Worm (Caenorhabditis elegans) whole organism, L1 larva: ENCODE data around the gene E02H4.4.

ENCODE experiments used
- C04F5.9 ChIP-seq: sonication (generic microtip); optimal IDR thresholded peaks from 2 replicates; lab custom pipeline; 2016; ENCODE audit warnings: missing genetic modification characterization, missing compliant biosample characterization
- C16A3.4 ChIP-seq: fragments of 150-350 bp; optimal IDR thresholded peaks from 2 replicates; lab custom pipeline; 2014; ENCODE audit warnings: missing biosample characterization, missing genetic modification characterization
- Y116A8C.19 ChIP-seq: sonication (generic microtip); optimal IDR thresholded peaks from 2 replicates; lab custom pipeline; 2016; ENCODE audit warnings: missing compliant biosample characterization, missing genetic modification characterization, borderline replicate concordance
- aha-1 ChIP-seq: fragments of 150-350 bp; optimal IDR thresholded peaks from 2 replicates; lab custom pipeline; 2014; ENCODE audit warnings: missing biosample characterization, missing genetic modification characterization
- alr-1 ChIP-seq: fragments of 200-800 bp; sonication (Bioruptor generic); optimal IDR thresholded peaks from 2 replicates; lab custom pipeline; 2018; ENCODE audit warnings: borderline replicate concordance, mild to moderate bottlenecking, missing genetic modification characterization, missing compliant biosample characterization
- ceh-63 ChIP-seq: fragments of 200-800 bp; sonication (Bioruptor generic); optimal IDR thresholded peaks from 2 replicates; lab custom pipeline; 2018; ENCODE audit warnings: mild to moderate bottlenecking, missing genetic modification characterization, missing compliant biosample characterization
- ceh-8 ChIP-seq: fragments of 200-800 bp; sonication (Bioruptor generic); optimal IDR thresholded peaks from 2 replicates; lab custom pipeline; 2018; ENCODE audit warnings: mild to moderate bottlenecking, missing genetic modification characterization, moderate library complexity, missing compliant biosample characterization
- ceh-82 ChIP-seq, 3 experiments: fragments of 150-350 bp in 1 of 3; sonication (generic microtip) in 2 of 3; optimal IDR thresholded peaks; 2 replicates each; lab custom pipeline; 2014 to 2017; ENCODE audit warnings: missing biosample characterization in 3 of 3, missing genetic modification characterization in 3 of 3
- dpl-1 ChIP-seq, 3 experiments: fragments of 150-350 bp in 2 of 3; sonication (generic microtip) in 1 of 3; optimal IDR thresholded peaks; 2 replicates each; lab custom pipeline; 2014 to 2017; ENCODE audit warnings: missing biosample characterization in 3 of 3, missing genetic modification characterization in 3 of 3, missing genetic modification reagents in 3 of 3
- efl-3 ChIP-seq: fragments of 200-800 bp; sonication (Bioruptor generic); optimal IDR thresholded peaks from 2 replicates; lab custom pipeline; 2018; ENCODE audit warnings: mild to moderate bottlenecking, missing genetic modification characterization, missing compliant biosample characterization
- egl-13 ChIP-seq: sonication (generic microtip); optimal IDR thresholded peaks from 2 replicates; lab custom pipeline; 2016; ENCODE audit warnings: missing genotype, missing genetic modification reagents, missing genetic modification characterization, missing compliant biosample characterization
- fkh-10 ChIP-seq: sonication (generic microtip); optimal IDR thresholded peaks from 2 replicates; lab custom pipeline; 2017; ENCODE audit warnings: missing biosample characterization, missing genetic modification reagents, missing genetic modification characterization
- fkh-8 ChIP-seq: sonication (generic microtip); optimal IDR thresholded peaks from 2 replicates; lab custom pipeline; 2016; ENCODE audit warnings: mild to moderate bottlenecking, missing genetic modification characterization, missing compliant biosample characterization
- grh-1 ChIP-seq: fragments of 200-800 bp; sonication (Bioruptor generic); IDR thresholded peaks from 2 replicates; pipeline ENCODE4 v1.3.6; 2022; ENCODE audit warnings: missing genetic modification reagents, missing genetic modification characterization, missing compliant biosample characterization
- hpl-2 ChIP-seq: fragments of 150-350 bp; optimal IDR thresholded peaks from 2 replicates; lab custom pipeline; 2014; ENCODE audit warnings: missing biosample characterization, missing genetic modification reagents, missing genetic modification characterization
- irx-1 ChIP-seq: sonication (generic microtip); optimal IDR thresholded peaks from 2 replicates; lab custom pipeline; 2016; ENCODE audit warnings: missing genetic modification characterization, missing compliant biosample characterization
- lin-13 ChIP-seq: fragments of 150-350 bp; optimal IDR thresholded peaks from 2 replicates; lab custom pipeline; 2014; ENCODE audit warnings: missing biosample characterization, missing genetic modification reagents, missing genetic modification characterization
- lin-14 ChIP-seq: fragments of 200-800 bp; sonication (Bioruptor generic); optimal IDR thresholded peaks from 2 replicates; lab custom pipeline; 2018; ENCODE audit warnings: mild to moderate bottlenecking, missing genetic modification characterization, moderate library complexity, missing compliant biosample characterization
- lin-15B ChIP-seq: fragments of 150-350 bp; sonication (generic microtip); optimal IDR thresholded peaks from 3 replicates; lab custom pipeline; 2014; ENCODE audit warnings: missing biosample characterization, missing genetic modification characterization
- lin-35 ChIP-seq, 2 experiments: fragments of 150-350 bp; optimal IDR thresholded peaks; 2 replicates each; lab custom pipeline; 2014; ENCODE audit warnings: missing biosample characterization in 2 of 2, missing genetic modification characterization in 2 of 2, missing genetic modification reagents in 2 of 2
- lsy-2 ChIP-seq, 2 experiments: fragments of 150-350 bp; optimal IDR thresholded peaks; 2 replicates each; lab custom pipeline; 2014; ENCODE audit warnings: missing biosample characterization in 2 of 2, missing genetic modification characterization in 2 of 2
- mab-9 ChIP-seq: fragments of 200-800 bp; sonication (Bioruptor generic); IDR thresholded peaks from 2 replicates; pipeline ENCODE4 v1.3.6; 2022; ENCODE audit warnings: missing genetic modification reagents, missing genetic modification characterization, missing compliant biosample characterization
- nhr-11 ChIP-seq: fragments of 150-350 bp; optimal IDR thresholded peaks from 2 replicates; lab custom pipeline; 2014; ENCODE audit warnings: missing biosample characterization, missing genetic modification characterization
- nhr-12 ChIP-seq: sonication (generic microtip); optimal IDR thresholded peaks from 2 replicates; lab custom pipeline; 2017; ENCODE audit warnings: missing biosample characterization, missing genetic modification characterization
- nhr-20 ChIP-seq: sonication (generic microtip); optimal IDR thresholded peaks from 2 replicates; lab custom pipeline; 2016; ENCODE audit warnings: mild to moderate bottlenecking, missing genetic modification characterization, missing compliant biosample characterization
- nhr-71 ChIP-seq: sonication (generic microtip); optimal IDR thresholded peaks from 2 replicates; lab custom pipeline; 2016; ENCODE audit warnings: mild to moderate bottlenecking, missing genetic modification characterization, moderate library complexity, missing compliant biosample characterization
- nhr-90 ChIP-seq: sonication (generic microtip); optimal IDR thresholded peaks from 2 replicates; lab custom pipeline; 2016; ENCODE audit warnings: mild to moderate bottlenecking, missing genetic modification characterization, missing compliant biosample characterization; ENCODE audit not compliant: poor library complexity
- pag-3 ChIP-seq: sonication (generic microtip); optimal IDR thresholded peaks from 2 replicates; lab custom pipeline; 2017; ENCODE audit warnings: missing genetic modification characterization, mild to moderate bottlenecking, missing compliant biosample characterization, antibody characterized with exemption, borderline replicate concordance; ENCODE audit not compliant: insufficient read depth
- pax-3 ChIP-seq: fragments of 200-800 bp; sonication (Bioruptor generic); optimal IDR thresholded peaks from 2 replicates; lab custom pipeline; 2018; ENCODE audit warnings: mild to moderate bottlenecking, missing genetic modification characterization, moderate library complexity, missing compliant biosample characterization
- snu-23 ChIP-seq: sonication (generic microtip); optimal IDR thresholded peaks from 2 replicates; lab custom pipeline; 2016; ENCODE audit warnings: missing genetic modification characterization, missing compliant biosample characterization
- tlp-1 ChIP-seq: fragments of 150-350 bp; optimal IDR thresholded peaks from 2 replicates; lab custom pipeline; 2014; ENCODE audit warnings: missing biosample characterization, missing genetic modification characterization
- unc-62 ChIP-seq: fragments of 150-350 bp; optimal IDR thresholded peaks from 2 replicates; lab custom pipeline; 2014; ENCODE audit warnings: missing biosample characterization, missing genetic modification reagents, missing genetic modification characterization
- zag-1 ChIP-seq: fragments of 150-350 bp; optimal IDR thresholded peaks from 2 replicates; lab custom pipeline; 2014; ENCODE audit warnings: missing biosample characterization, missing genetic modification characterization
- zip-4 ChIP-seq: fragments of 200-800 bp; sonication (Bioruptor generic); optimal IDR thresholded peaks from 2 replicates; lab custom pipeline; 2018; ENCODE audit warnings: mild to moderate bottlenecking, missing genetic modification characterization, moderate library complexity, missing compliant biosample characterization
- ztf-4 ChIP-seq: fragments of 150-350 bp; optimal IDR thresholded peaks from 2 replicates; lab custom pipeline; 2014; ENCODE audit warnings: missing biosample characterization, missing genetic modification characterization

E02H4.4 gene

ce11 chrX:14297209-14297608 is 39.4 kb downstream of the E02H4.4 start (continued):
- TF ChIP-seq zip-4 (GFP tag; lab: Kevin White, UChicago), result no peak
- peak; percentile 92 for TF ChIP-seq lin-14 (GFP tag; lab: Kevin White, UChicago)
- TF ChIP-seq alr-1 (tag; lab: Kevin White, UChicago), result no peak
- peak; percentile 74 for TF ChIP-seq fkh-10 (GFP tag; lab: Kevin White, UChicago)
- TF ChIP-seq fkh-8 (tag; lab: Kevin White, UChicago), result peak; percentile 77
- TF ChIP-seq snu-23 (GFP tag; lab: Kevin White, UChicago), result peak; percentile 87
- TF ChIP-seq nhr-20 (tag; lab: Kevin White, UChicago), result peak; percentile 77
- TF ChIP-seq lin-35 (GFP tag; optimal IDR thresholded peaks at IDR 0.05; lab: Kevin White, UChicago), result peak; percentile 53 to 76
- no peak for TF ChIP-seq nhr-12
- TF ChIP-seq ztf-4 (tag; lab: Kevin White, UChicago), result peak; percentile 27

ce11 chrX:14303078-14303477 is 45.3 kb downstream of the E02H4.4 start, which contains the start of gene C11H1.5:
TSS of gene C11H1.5 (minus strand) at chrX:14303178.
- TF ChIP-seq pag-3 (no peak), egl-13 (tag; lab: Kevin White, UChicago) (no peak), tlp-1 (tag; lab: Kevin White, UChicago) (no peak), nhr-20 (tag; lab: Kevin White, UChicago) (no peak), zag-1 (tag; lab: Kevin White, UChicago) (no peak), fkh-10 (GFP tag; lab: Kevin White, UChicago) (no peak), ceh-8 (GFP tag; lab: Kevin White, UChicago) (no peak), hpl-2 (GFP tag; lab: Kevin White, UChicago) (no peak), C04F5.9 (tag; lab: Kevin White, UChicago) (no peak), lin-15B (tag; lab: Kevin White, UChicago) (no peak), pax-3 (tag; lab: Kevin White, UChicago) (no peak)

ce11 chrX:14307667-14308066 is 49.9 kb downstream of the E02H4.4 start, which contains the start of gene gphr-2:
TSS of gene gphr-2 (minus strand) at chrX:14307767.
- no peak for TF ChIP-seq grh-1 (GFP tag; lab: Robert Waterston, UW)
- no peak for TF ChIP-seq pag-3
- TF ChIP-seq snu-23 (GFP tag; lab: Kevin White, UChicago), result no peak
- no peak for TF ChIP-seq lin-15B (tag; lab: Kevin White, UChicago)
- no peak for TF ChIP-seq unc-62 (GFP tag; lab: Kevin White, UChicago)
- TF ChIP-seq ceh-63 (GFP tag; lab: Kevin White, UChicago), result no peak
- no peak for TF ChIP-seq dpl-1 (GFP tag; optimal IDR thresholded peaks at IDR 0.05; lab: Kevin White, UChicago)
- TF ChIP-seq lsy-2 (tag; optimal IDR thresholded peaks at IDR 0.05; lab: Kevin White, UChicago), result no peak
- no peak for TF ChIP-seq nhr-90 (tag; lab: Kevin White, UChicago)
- no peak for TF ChIP-seq C16A3.4 (tag; lab: Kevin White, UChicago)

- no peak for TF ChIP-seq irx-1 (tag; lab: Kevin White, UChicago)
- no peak for TF ChIP-seq ceh-82 (tag; optimal IDR thresholded peaks at IDR 0.05; lab: Kevin White, UChicago)
- TF ChIP-seq snu-23 (GFP tag; lab: Kevin White, UChicago), result no peak
- TF ChIP-seq hpl-2 (GFP tag; lab: Kevin White, UChicago), result no peak
- TF ChIP-seq tlp-1 (tag; lab: Kevin White, UChicago), result no peak
- no peak for TF ChIP-seq lin-13
- TF ChIP-seq pax-3 (tag; lab: Kevin White, UChicago), result no peak
- TF ChIP-seq efl-3 (GFP tag; lab: Kevin White, UChicago), result no peak
- no peak for TF ChIP-seq nhr-71 (tag; lab: Kevin White, UChicago)
- TF ChIP-seq Y116A8C.19 (tag; lab: Kevin White, UChicago), result no peak
- no peak for TF ChIP-seq nhr-11 (tag; lab: Kevin White, UChicago)
- no peak for TF ChIP-seq aha-1 (tag; lab: Kevin White, UChicago)
- TF ChIP-seq mab-9 (GFP tag; lab: Robert Waterston, UW), result no peak
- TF ChIP-seq, all 84 proteins: peak for 0
Observed at ce11 chrX:14309656-14310055, 51.9 kb downstream of the E02H4.4 start.
